Worm (Caenorhabditis elegans): ENCODE results near the gene M03D4.3.

M03D4.3 gene

ce11 chrIV:6112291-6112690 lies at the start of gene M03D4.3:
Gene M03D4.3, minus strand, starts transcription at chrIV:6112391.
- TF ChIP-seq madf-9 (GFP tag; conservative IDR thresholded peaks at IDR 0.05) (no peak), mep-1 (tag; optimal IDR thresholded peaks at IDR 0.05) (no peak), pqm-1 (tag; optimal IDR thresholded peaks at IDR 0.05) (no peak), zfp-2 (tag; optimal IDR thresholded peaks at IDR 0.05) (no peak), ceh-20 (GFP tag; IDR thresholded peaks at IDR 0.05) (no peak), daf-8 (GFP tag; IDR thresholded peaks at IDR 0.05) (no peak), dve-1 (tag; optimal IDR thresholded peaks at IDR 0.05; ENCODE audit: insufficient read depth) (no peak), ama-1 (optimal IDR thresholded peaks at IDR 0.05) (no peak), duxl-1 (tag; optimal IDR thresholded peaks at IDR 0.05; ENCODE audit: poor library complexity) (no peak), F26F4.8 (GFP tag; conservative IDR thresholded peaks at IDR 0.05) (no peak), D1046.2 (GFP tag; IDR thresholded peaks at IDR 0.05) (no peak), dmd-9 (GFP tag; IDR thresholded peaks at IDR 0.05) (no peak), nhr-237 (tag; optimal IDR thresholded peaks at IDR 0.05) (no peak), nhr-76 (tag; optimal IDR thresholded peaks at IDR 0.05) (no peak), rbr-2 (tag; optimal IDR thresholded peaks at IDR 0.05) (no peak), snpc-4 (tag; optimal IDR thresholded peaks at IDR 0.05) (no peak), dmd-8 (GFP tag; IDR thresholded peaks at IDR 0.05) (no peak), aly-2 (tag; optimal IDR thresholded peaks at IDR 0.05) (no peak)

ce11 chrIV:6159616-6160015 lies 47.4 kb upstream of the M03D4.3 start:
- TF ChIP-seq ceh-82 (tag; optimal IDR thresholded peaks at IDR 0.05) (no peak), ceh-32 (tag; optimal IDR thresholded peaks at IDR 0.05; ENCODE audit: poor library complexity) (no peak), daf-12 (tag; optimal IDR thresholded peaks at IDR 0.05) (no peak), dmd-9 (GFP tag; IDR thresholded peaks at IDR 0.05) (no peak), egl-27 (tag; optimal IDR thresholded peaks at IDR 0.05) (no peak), madf-5 (GFP tag; IDR thresholded peaks at IDR 0.05) (no peak), Y5F2A.4 (GFP tag; optimal IDR thresholded peaks at IDR 0.05) (no peak), ZK546.5 (tag; optimal IDR thresholded peaks at IDR 0.05) (no peak), pqm-1 (tag; optimal IDR thresholded peaks at IDR 0.05) (no peak), jun-1 (tag; optimal IDR thresholded peaks at IDR 0.05) (no peak), skn-1 (tag; optimal IDR thresholded peaks at IDR 0.05) (no peak), hlh-11 (tag; optimal IDR thresholded peaks at IDR 0.05) (no peak), lim-7 (GFP tag; IDR thresholded peaks at IDR 0.05) (no peak), zip-11 (GFP tag; IDR thresholded peaks at IDR 0.05) (no peak), unc-62 (GFP tag; optimal IDR thresholded peaks at IDR 0.05 in 1 of 2) (no peak), unc-62 (tag; optimal IDR thresholded peaks at IDR 0.05) (no peak)

DNA sequence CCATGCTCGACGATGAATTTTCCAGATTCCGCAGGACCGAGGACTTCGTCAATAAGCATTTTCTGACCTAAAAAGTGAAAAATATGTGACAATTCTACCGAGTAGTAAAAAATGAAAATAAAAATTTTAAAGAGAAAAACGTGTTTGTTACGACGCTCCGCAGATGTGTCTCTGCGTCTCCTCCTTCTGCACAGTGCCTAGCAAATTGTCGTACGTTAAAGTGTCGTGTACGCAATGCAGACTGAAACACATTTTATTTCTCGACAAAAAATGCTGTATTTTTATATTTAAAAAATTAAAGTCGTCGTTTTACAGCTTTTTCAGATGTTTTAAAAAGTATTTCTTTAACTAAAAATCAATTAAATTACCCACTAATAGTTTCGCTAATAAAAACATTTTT lies 44.6 kb upstream of the M03D4.3 start, which contains the start of gene C11D2.4:
Gene C11D2.4, minus strand, starts transcription at position 128 of the 400 bp plus-strand sequence.
- TF ChIP-seq mep-1 (tag; optimal IDR thresholded peaks at IDR 0.05) (no peak), daf-16 (GFP tag; optimal IDR thresholded peaks at IDR 0.05) (no peak), daf-16 (tag; optimal IDR thresholded peaks at IDR 0.05) (peak; percentile 49), F37D6.2 (tag; optimal IDR thresholded peaks at IDR 0.05) (no peak), rbr-2 (tag; optimal IDR thresholded peaks at IDR 0.05) (peak; percentile 24), dpl-1 (GFP tag; optimal IDR thresholded peaks at IDR 0.05) (peak; percentile 65), zag-1 (tag; optimal IDR thresholded peaks at IDR 0.05) (no peak), snpc-1.2 (GFP tag; IDR thresholded peaks at IDR 0.05) (peak; percentile 86), T20F7.1 (GFP tag; optimal IDR thresholded peaks at IDR 0.05) (peak; percentile 60), lin-38 (GFP tag; IDR thresholded peaks at IDR 0.05) (peak; percentile 43; the same call in 1 of the 2 replicates), fkh-10 (GFP tag; optimal IDR thresholded peaks at IDR 0.05) (no peak), unc-62 (GFP tag; optimal IDR thresholded peaks at IDR 0.05 in 1 of 2) (peak in 1 of 2 experiments; percentile 63), unc-62 (tag; optimal IDR thresholded peaks at IDR 0.05) (no peak)

Data from whole organism, L4 larva.